Worm (Caenorhabditis elegans) whole organism, L3 larva: ENCODE results near the gene F21C10.11.

Source experiments
- R02D3.7 ChIP-seq: fragments of 150-350 bp; optimal IDR thresholded peaks from 2 replicates; lab custom pipeline; 2014; ENCODE audit warnings: missing biosample characterization, missing genetic modification characterization
- ZK546.5 ChIP-seq: sonication (generic microtip); optimal IDR thresholded peaks from 2 replicates; lab custom pipeline; 2017; ENCODE audit warnings: missing biosample characterization, missing genetic modification characterization
- ama-1 ChIP-seq: fragments of 150-350 bp; optimal IDR thresholded peaks from 2 replicates; lab custom pipeline; 2018
- ceh-16 ChIP-seq: sonication (generic microtip); optimal IDR thresholded peaks from 2 replicates; lab custom pipeline; 2017; ENCODE audit warnings: missing biosample characterization, missing genetic modification characterization
- ceh-28 ChIP-seq: fragments of 150-350 bp; optimal IDR thresholded peaks from 2 replicates; lab custom pipeline; 2014; ENCODE audit warnings: missing biosample characterization, missing genetic modification reagents, missing genetic modification characterization
- ceh-82 ChIP-seq: fragments of 150-350 bp; optimal IDR thresholded peaks from 2 replicates; lab custom pipeline; 2014; ENCODE audit warnings: missing biosample characterization, missing genetic modification characterization
- ceh-9 ChIP-seq: sonication (generic microtip); optimal IDR thresholded peaks from 2 replicates; lab custom pipeline; 2018; ENCODE audit warnings: missing biosample characterization, missing genetic modification characterization
- daf-12 ChIP-seq: fragments of 150-350 bp; optimal IDR thresholded peaks from 2 replicates; lab custom pipeline; 2014; ENCODE audit warnings: missing biosample characterization, missing genetic modification reagents, missing genetic modification characterization
- egl-27 ChIP-seq: sonication (generic microtip); optimal IDR thresholded peaks from 4 replicates; lab custom pipeline; 2017; ENCODE audit warnings: missing biosample characterization, missing genetic modification reagents, missing genetic modification characterization
- egl-5 ChIP-seq: fragments of 150-350 bp; optimal IDR thresholded peaks from 2 replicates; lab custom pipeline; 2017; ENCODE audit warnings: missing biosample characterization, missing genetic modification reagents, missing genetic modification characterization, inconsistent platforms
- elt-2 ChIP-seq: sonication (generic microtip); optimal IDR thresholded peaks from 2 replicates; lab custom pipeline; 2016; ENCODE audit warnings: missing genetic modification reagents, mild to moderate bottlenecking, missing genetic modification characterization, missing compliant biosample characterization
- elt-3 ChIP-seq, 3 experiments: fragments of 150-350 bp in 1 of 3; sonication (generic microtip) in 2 of 3; optimal IDR thresholded peaks; 2 replicates in 2 of 3; 4 replicates in 1 of 3; lab custom pipeline; 2014 to 2017; ENCODE audit warnings: missing biosample characterization in 3 of 3, missing genetic modification characterization in 3 of 3
- eor-1 ChIP-seq, 2 experiments: fragments of 150-350 bp; optimal IDR thresholded peaks; 2 replicates each; lab custom pipeline; 2014 to 2018; ENCODE audit warnings: missing biosample characterization in 2 of 2, missing genetic modification characterization in 2 of 2
- fkh-2 ChIP-seq: fragments of 150-350 bp; optimal IDR thresholded peaks from 2 replicates; lab custom pipeline; 2014; ENCODE audit warnings: missing biosample characterization, missing genetic modification reagents, missing genetic modification characterization
- fos-1 ChIP-seq: fragments of 150-350 bp; optimal IDR thresholded peaks from 2 replicates; lab custom pipeline; 2014; ENCODE audit warnings: missing biosample characterization, missing genetic modification characterization
- hmg-11 ChIP-seq: sonication (generic microtip); optimal IDR thresholded peaks from 2 replicates; lab custom pipeline; 2016; ENCODE audit warnings: missing genetic modification characterization, missing compliant biosample characterization
- jun-1 ChIP-seq: fragments of 150-350 bp; optimal IDR thresholded peaks from 2 replicates; lab custom pipeline; 2014; ENCODE audit warnings: missing biosample characterization, missing genetic modification reagents, missing genetic modification characterization
- lin-15B ChIP-seq: fragments of 150-350 bp; optimal IDR thresholded peaks from 2 replicates; lab custom pipeline; 2014; ENCODE audit warnings: missing biosample characterization, missing genetic modification characterization
- lin-39 ChIP-seq: fragments of 150-350 bp; optimal IDR thresholded peaks from 2 replicates; lab custom pipeline; 2018; ENCODE audit warnings: missing biosample characterization, missing genetic modification reagents, missing genetic modification characterization
- lsy-12 ChIP-seq: sonication (generic microtip); optimal IDR thresholded peaks from 2 replicates; lab custom pipeline; 2016; ENCODE audit warnings: mild to moderate bottlenecking, missing genetic modification characterization, missing compliant biosample characterization
- nfya-1 ChIP-seq: sonication (generic microtip); optimal IDR thresholded peaks from 2 replicates; lab custom pipeline; 2017; ENCODE audit warnings: missing genetic modification characterization, mild to moderate bottlenecking, missing compliant biosample characterization, antibody characterized with exemption, moderate library complexity; ENCODE audit not compliant: insufficient read depth
- nhr-11 ChIP-seq: fragments of 150-350 bp; optimal IDR thresholded peaks from 2 replicates; lab custom pipeline; 2014; ENCODE audit warnings: missing biosample characterization, missing genetic modification characterization
- nhr-237 ChIP-seq: fragments of 150-350 bp; optimal IDR thresholded peaks from 2 replicates; lab custom pipeline; 2014; ENCODE audit warnings: missing biosample characterization, missing genetic modification characterization
- nhr-25 ChIP-seq: sonication (generic microtip); optimal IDR thresholded peaks from 2 replicates; lab custom pipeline; 2017; ENCODE audit warnings: missing biosample characterization, missing genetic modification characterization
- nhr-43 ChIP-seq: sonication (generic microtip); optimal IDR thresholded peaks from 2 replicates; lab custom pipeline; 2016; ENCODE audit warnings: mild to moderate bottlenecking, missing genetic modification characterization, missing compliant biosample characterization; ENCODE audit not compliant: poor library complexity, severe bottlenecking
- nhr-67 ChIP-seq: fragments of 150-350 bp; optimal IDR thresholded peaks from 2 replicates; lab custom pipeline; 2014; ENCODE audit warnings: missing biosample characterization, missing genetic modification characterization
- nhr-76 ChIP-seq: fragments of 150-350 bp; sonication (generic microtip); optimal IDR thresholded peaks from 5 replicates; lab custom pipeline; 2014; ENCODE audit warnings: missing biosample characterization, missing genetic modification characterization
- nhr-77 ChIP-seq: fragments of 150-350 bp; optimal IDR thresholded peaks from 2 replicates; lab custom pipeline; 2014; ENCODE audit warnings: missing biosample characterization, missing genetic modification characterization
- pha-4 ChIP-seq: fragments of 150-350 bp; optimal IDR thresholded peaks from 2 replicates; lab custom pipeline; 2014; ENCODE audit warnings: missing biosample characterization, missing genetic modification reagents, missing genetic modification characterization
- pqm-1 ChIP-seq: fragments of 150-350 bp; optimal IDR thresholded peaks from 2 replicates; lab custom pipeline; 2017; ENCODE audit warnings: missing biosample characterization, missing genetic modification characterization, inconsistent platforms
- sea-2 ChIP-seq: fragments of 150-350 bp; sonication (generic microtip); optimal IDR thresholded peaks from 4 replicates; lab custom pipeline; 2014; ENCODE audit warnings: missing biosample characterization, missing genetic modification reagents, missing genetic modification characterization
- skn-1 ChIP-seq: fragments of 150-350 bp; optimal IDR thresholded peaks from 2 replicates; lab custom pipeline; 2014; ENCODE audit warnings: missing biosample characterization, missing genetic modification characterization
- tbx-2 ChIP-seq: sonication (generic microtip); optimal IDR thresholded peaks from 2 replicates; lab custom pipeline; 2016; ENCODE audit warnings: mild to moderate bottlenecking, missing genetic modification characterization, missing compliant biosample characterization
- zag-1 ChIP-seq: fragments of 150-350 bp; optimal IDR thresholded peaks from 2 replicates; lab custom pipeline; 2014; ENCODE audit warnings: missing biosample characterization, missing genetic modification characterization
- ztf-4 ChIP-seq: fragments of 150-350 bp; optimal IDR thresholded peaks from 2 replicates; lab custom pipeline; 2014; ENCODE audit warnings: missing biosample characterization, missing genetic modification characterization

Gene F21C10.11

ce11 chrV:9096674-9097073 is 26.6 kb upstream of the F21C10.11 start:
- peak; percentile 20 for TF ChIP-seq lin-39 (tag; lab: Kevin White, UChicago)
- no peak for TF ChIP-seq egl-27 (tag; lab: Kevin White, UChicago)
- TF ChIP-seq ama-1 (lab: Kevin White, UChicago), result peak; percentile 55
- no peak for TF ChIP-seq nhr-237
- no peak for TF ChIP-seq daf-12
- TF ChIP-seq nhr-77 (tag; lab: Kevin White, UChicago), result no peak
- no peak for TF ChIP-seq eor-1 (tag; optimal IDR thresholded peaks at IDR 0.05; lab: Kevin White, UChicago)
- TF ChIP-seq nfya-1 (tag; lab: Kevin White, UChicago), result no peak
- no peak for TF ChIP-seq sea-2 (GFP tag; lab: Kevin White, UChicago)
- TF ChIP-seq fkh-2, result no peak
- no peak for TF ChIP-seq egl-5
- no peak for TF ChIP-seq nhr-76
- TF ChIP-seq ceh-28 (tag; lab: Kevin White, UChicago), result no peak
- no peak for TF ChIP-seq R02D3.7 (tag; lab: Kevin White, UChicago)
- TF ChIP-seq, all 47 proteins: peak for 2

- TF ChIP-seq fkh-2 (no peak), daf-12 (no peak), ZK546.5 (tag; lab: Kevin White, UChicago) (no peak), egl-5 (no peak), zag-1 (no peak)
These were observed 26.1 kb upstream of the F21C10.11 start for ce11 chrV:9097213-9097612.

- TF ChIP-seq elt-2 (tag; lab: Kevin White, UChicago), result peak; percentile 25
- no peak for TF ChIP-seq lin-15B (tag; lab: Kevin White, UChicago)
- TF ChIP-seq pha-4, result peak; percentile 12
These were observed 24.9 kb upstream of the F21C10.11 start, which contains the start of gene F21C10.9 for ce11 chrV:9098280-9098973. TSS of gene F21C10.9 (minus strand) at chrV:9098696.

- TF ChIP-seq lin-15B (tag; lab: Kevin White, UChicago) (no peak), tbx-2 (tag; lab: Kevin White, UChicago) (no peak), nhr-67 (no peak), zag-1 (no peak), pqm-1 (no peak), ZK546.5 (tag; lab: Kevin White, UChicago) (no peak), lsy-12 (tag; lab: Kevin White, UChicago) (no peak), skn-1 (no peak), nhr-25 (tag; lab: Kevin White, UChicago) (no peak), ztf-4 (tag; lab: Kevin White, UChicago) (no peak), hmg-11 (no peak), nhr-11 (tag; lab: Kevin White, UChicago) (no peak), nfya-1 (tag; lab: Kevin White, UChicago) (no peak), ceh-82 (tag; lab: Kevin White, UChicago) (no peak), elt-3 (tag; optimal IDR thresholded peaks at IDR 0.05; lab: Kevin White, UChicago) (no peak), egl-27 (tag; lab: Kevin White, UChicago) (no peak)
These were observed 22.2 kb upstream of the F21C10.11 start, which contains the start of gene frpr-6 for ce11 chrV:9101062-9101461. TSS of gene frpr-6 (minus strand) at chrV:9101162.

ce11 chrV:9108219-9108618 is 15.1 kb upstream of the F21C10.11 start, which contains the start of gene F21C10.18:
TSS of gene F21C10.18 (plus strand) at chrV:9108519.
- no peak for TF ChIP-seq nhr-25 (tag; lab: Kevin White, UChicago)
- TF ChIP-seq fos-1 (tag; lab: Kevin White, UChicago), result no peak
- TF ChIP-seq ceh-16 (tag; lab: Kevin White, UChicago), result no peak
- TF ChIP-seq ceh-9, result no peak
- TF ChIP-seq ztf-4 (tag; lab: Kevin White, UChicago), result no peak

ce11 chrV:9109281-9109680 is 14.0 kb upstream of the F21C10.11 start, which contains the start of gene pqn-31:
TSS of gene pqn-31 (plus strand) at chrV:9109581.
- no peak for TF ChIP-seq nhr-76
- TF ChIP-seq nhr-237, result no peak
- no peak for TF ChIP-seq nhr-43 (tag; lab: Kevin White, UChicago)
- peak; percentile 37 for TF ChIP-seq pha-4
- no peak for TF ChIP-seq jun-1 (tag; lab: Kevin White, UChicago)
